Fruit fly (Drosophila melanogaster) ovary, adult (tissue): ENCODE measurements around the gene CG3342.

Source experiments
- CG17801 ChIP-seq: fragments of 200-800 bp; optimal IDR thresholded peaks from 2 replicates; lab custom pipeline; 2019; ENCODE audit warnings: missing biosample characterization, mild to moderate bottlenecking, missing genetic modification characterization, moderate library complexity; ENCODE audit not compliant: partially characterized antibody

Gene CG3342

DNA sequence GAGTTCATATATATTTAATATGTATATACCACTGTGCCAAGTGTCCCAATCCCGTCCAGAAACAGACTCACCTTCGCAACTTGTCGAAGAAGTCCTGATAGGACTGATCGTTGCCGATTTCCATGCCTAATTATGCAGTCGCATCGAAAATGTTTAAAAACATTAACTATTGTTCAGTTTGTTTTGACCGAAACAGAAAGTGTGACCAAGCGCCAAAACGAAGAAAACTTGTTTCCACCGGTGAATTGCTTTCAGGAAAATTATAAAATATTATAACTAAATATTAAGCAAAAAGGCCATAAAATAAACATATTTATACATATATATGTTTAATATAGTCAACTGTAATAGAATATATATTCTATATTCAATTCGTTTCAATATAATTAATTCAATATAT, at the start of gene CG3342:
Gene CG3342 (minus strand): TSS at position 209 of the 400 bp plus-strand sequence.
- TF ChIP-seq CG17801 (GFP tag; lab: Kevin White, UChicago) = no peak

- no peak for TF ChIP-seq CG17801 (GFP tag; lab: Kevin White, UChicago)
These were observed 46.8 kb upstream of the CG3342 start for dm6 chrX:6574488-6574887.

DNA sequence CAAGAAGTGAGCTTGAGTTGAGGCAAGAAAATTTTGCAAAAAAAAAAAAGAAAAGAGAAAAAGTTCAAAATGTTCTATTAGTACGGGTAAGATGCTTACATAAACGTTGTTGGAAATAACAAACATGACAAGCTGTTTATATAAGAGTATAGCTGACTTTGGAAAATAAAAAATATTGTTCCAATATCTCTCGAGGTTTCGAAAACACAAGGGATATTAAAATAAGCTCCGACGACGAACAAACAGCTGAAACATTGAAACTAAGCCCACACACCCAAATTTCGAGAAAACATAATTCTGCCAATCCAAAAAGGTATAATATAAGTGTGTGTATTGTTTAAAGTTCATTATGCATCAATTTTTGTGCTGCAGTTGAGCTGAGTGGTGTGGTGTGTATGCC, 46.1 kb upstream of the CG3342 start:
- no peak for TF ChIP-seq CG17801 (GFP tag; lab: Kevin White, UChicago)

DNA sequence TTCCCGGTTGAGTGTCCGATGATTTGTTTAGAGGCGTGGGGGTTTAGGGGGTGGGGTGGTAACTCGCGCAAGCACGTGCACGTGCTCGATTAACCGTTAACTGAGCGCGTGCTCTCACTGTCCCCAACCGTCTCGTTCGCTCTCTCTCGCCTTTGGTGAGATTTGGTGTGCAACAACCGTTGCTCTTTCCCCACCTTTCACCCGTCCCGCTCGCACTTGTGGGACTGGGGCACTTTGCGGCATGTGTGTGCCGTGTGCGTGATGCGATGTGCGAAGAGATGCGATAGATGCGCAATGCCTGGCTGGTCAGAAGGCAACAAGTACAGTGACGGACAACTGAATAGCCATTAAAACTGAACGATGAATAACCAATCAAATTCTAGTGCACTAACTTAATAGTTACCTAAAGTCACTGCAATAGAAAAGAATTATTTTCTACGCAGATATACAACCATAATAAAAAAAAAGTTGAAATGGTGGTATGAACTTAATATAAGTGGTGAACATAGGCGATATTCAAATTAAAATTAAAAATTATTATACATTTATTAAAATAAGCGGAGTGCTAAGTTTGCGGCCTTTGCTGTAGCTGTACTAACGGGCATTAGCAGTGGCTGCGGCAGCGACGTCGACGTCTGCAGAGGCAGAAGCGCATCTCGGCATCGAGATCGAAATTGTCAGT, 43.7 kb upstream of the CG3342 start:
- no peak for TF ChIP-seq CG17801 (GFP tag; lab: Kevin White, UChicago)

DNA sequence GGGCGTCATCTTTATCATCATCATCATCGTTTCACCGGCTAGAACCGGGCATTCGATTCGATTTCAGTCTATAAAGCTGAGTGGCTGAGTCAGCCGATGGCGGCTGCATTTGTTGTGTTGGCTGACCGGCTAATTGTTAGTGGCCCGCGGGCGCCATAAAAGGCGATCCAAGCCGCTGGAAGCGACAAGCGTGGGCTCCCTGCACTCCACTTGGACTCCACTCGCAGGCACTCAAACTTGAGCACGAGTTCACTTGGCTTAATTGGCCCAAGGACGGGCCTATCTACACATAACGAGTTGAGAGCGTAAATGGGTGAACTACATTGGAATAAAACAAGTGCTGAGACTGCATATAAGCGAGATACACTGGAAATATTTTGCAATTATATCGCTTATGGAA, 23.8 kb upstream of the CG3342 start:
- no peak for TF ChIP-seq CG17801 (GFP tag; lab: Kevin White, UChicago)

DNA sequence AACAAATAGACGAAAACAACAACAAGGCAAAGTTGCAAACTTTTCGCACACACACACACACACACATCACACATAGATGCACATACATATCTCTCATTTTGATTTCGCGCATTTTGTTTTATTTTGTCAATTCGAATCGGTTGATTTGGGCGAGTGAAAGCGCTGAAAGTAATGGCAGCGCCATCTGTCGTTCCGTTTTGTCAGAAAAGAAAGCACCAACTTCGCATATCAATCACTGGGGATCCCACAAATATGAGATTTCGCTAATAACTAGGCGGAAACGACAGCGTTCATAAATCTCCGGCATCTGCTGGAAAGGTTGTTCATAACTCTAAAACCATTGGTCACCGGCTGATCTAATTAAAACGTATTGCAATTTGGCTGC, 22.4 kb upstream of the CG3342 start:
- TF ChIP-seq CG17801 (GFP tag; lab: Kevin White, UChicago) = no peak

dm6 chrX:6549428-6550117, 21.9 kb upstream of the CG3342 start:
- peak; percentile 84 for TF ChIP-seq CG17801 (GFP tag; lab: Kevin White, UChicago)

dm6 chrX:6546970-6547369, 19.3 kb upstream of the CG3342 start:
- TF ChIP-seq CG17801 (GFP tag; lab: Kevin White, UChicago) = no peak

DNA sequence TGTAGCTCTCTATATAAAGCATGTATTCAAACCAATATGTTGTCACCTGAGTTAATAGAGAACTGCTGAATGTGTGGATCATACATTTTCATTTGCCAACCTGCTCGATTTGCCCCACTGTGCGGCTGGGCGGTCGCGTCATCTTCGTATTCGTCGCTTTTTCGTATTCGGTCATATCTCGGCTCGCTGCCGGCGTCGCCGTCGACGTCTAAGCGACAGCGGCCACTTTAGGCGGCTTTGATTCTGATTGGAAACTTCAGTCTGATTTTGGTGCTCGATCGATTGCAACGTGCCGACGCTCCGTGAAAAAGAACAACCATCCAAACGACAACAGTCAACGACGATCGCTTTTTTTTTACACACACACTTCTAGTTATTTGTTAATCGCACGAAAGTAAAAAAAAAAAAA, 18.2 kb upstream of the CG3342 start:
- TF ChIP-seq CG17801 (GFP tag; lab: Kevin White, UChicago) = peak; percentile 61

- TF ChIP-seq CG17801 (GFP tag; lab: Kevin White, UChicago) = no peak
These were observed 16.0 kb upstream of the CG3342 start for dm6 chrX:6543569-6544173.

DNA sequence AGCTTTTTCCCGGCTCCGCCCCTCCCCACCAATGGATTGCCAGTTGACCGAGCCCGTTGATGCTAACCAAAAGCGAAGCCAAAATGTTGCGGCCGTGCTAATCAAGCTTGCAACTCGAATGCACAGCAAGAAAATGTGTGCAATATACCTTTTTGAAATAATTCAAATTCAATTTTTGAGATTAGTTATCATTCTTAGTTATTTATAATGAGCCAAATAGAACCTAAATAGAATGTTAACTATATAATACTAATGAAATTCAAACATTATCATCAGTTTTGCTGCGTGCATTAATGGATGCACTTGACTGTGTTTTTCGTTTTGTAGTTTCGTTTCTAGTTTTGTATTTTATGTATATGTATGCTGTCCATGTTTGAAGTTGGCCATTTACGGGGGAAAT, 14.6 kb upstream of the CG3342 start:
- TF ChIP-seq CG17801 (GFP tag; lab: Kevin White, UChicago) = peak; percentile 1

DNA sequence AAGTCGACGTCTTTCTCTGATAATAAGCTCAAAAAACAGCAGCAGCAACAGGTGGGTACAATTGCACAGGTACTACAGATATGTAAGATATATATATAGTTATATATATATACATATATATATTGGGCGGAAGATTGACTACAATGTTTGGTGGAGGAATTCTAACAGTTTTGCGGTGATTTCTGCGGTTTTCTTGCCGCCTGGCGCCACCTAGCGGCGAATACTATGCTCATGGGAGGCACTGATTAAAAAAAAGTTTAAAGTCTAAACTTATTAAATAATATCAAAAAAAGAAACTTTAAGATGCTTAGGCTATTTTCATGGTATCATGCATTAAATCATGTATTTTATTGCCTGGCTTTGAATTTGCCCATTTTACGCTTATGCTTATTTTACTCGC, 13.6 kb upstream of the CG3342 start:
- TF ChIP-seq CG17801 (GFP tag; lab: Kevin White, UChicago) = no peak

DNA sequence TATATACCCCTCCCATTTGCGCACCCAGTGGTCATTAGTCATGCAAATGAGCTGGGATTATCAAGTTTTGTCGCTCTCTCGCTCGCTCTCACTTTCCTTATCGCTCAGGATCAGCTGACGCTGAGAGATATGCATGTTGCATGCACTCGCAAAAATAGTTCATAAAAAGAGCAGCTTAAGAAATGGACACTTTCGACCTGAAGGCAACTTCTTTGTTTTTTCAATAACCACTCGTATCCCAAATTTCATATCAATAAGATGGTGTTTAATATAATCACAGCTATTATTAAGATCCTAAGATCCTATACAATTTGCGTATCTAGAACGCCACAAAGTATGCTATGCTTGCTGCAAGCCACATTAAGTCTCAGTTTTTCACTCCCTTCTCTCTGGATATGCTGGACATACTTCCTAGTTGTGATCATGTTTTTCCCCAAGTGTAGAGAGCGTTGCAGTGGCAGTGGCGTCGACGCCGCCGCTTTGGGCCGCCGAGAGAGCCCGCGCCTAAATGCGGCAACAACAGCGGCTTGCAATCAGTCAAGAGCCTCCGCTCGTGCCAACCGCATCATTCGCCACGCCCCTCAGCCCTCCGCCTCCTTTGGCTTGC, 12.6 kb upstream of the CG3342 start, which contains the start of gene CG34417:
Gene CG34417 (plus strand): TSS at position 557 of the 607 bp plus-strand sequence.
- TF ChIP-seq CG17801 (GFP tag; lab: Kevin White, UChicago) = no peak

dm6 chrX:6533836-6534357, 6.2 kb upstream of the CG3342 start, which contains the start of gene dx:
Gene dx, plus strand, starts transcription at chrX:6533999.
- TF ChIP-seq CG17801 (GFP tag; lab: Kevin White, UChicago) = peak; percentile 55

DNA sequence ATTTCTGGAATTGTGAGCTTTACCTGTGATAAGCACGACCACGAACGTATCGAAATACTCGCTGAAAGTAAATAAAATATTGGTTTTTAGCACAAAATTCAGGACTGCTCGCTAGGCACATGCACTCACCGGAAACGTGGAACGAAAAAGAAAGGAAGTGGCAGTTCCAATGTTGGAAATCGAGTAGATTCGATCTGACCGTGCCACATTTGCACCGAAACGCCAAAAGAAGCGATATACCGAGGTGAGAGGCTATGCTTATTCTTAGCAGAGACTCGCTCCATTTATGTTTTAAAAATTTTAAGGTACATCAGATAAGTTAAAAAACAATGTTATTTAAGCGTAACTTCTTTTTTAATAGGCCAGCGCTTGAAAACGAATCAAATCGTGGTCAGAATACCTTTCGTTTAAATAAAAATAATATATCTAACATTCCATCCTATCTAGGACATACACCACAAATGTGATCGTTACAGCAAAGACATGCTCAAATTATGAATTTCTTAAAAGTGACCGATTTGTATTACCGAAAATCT, 5.5 kb upstream of the CG3342 start, which contains the start of gene RpL7A:
Gene RpL7A (minus strand): TSS at position 248 of the 536 bp plus-strand sequence.
- peak; percentile 73 for TF ChIP-seq CG17801 (GFP tag; lab: Kevin White, UChicago)
